Worm (Caenorhabditis elegans): ENCODE data around the gene sfxn-5.

The sfxn-5 gene

ce11 chrII:8075324-8075810 is 29.5 kb downstream of the sfxn-5 start, which contains the start of gene K02C4.2 (continued):
- TF ChIP-seq lin-39 (tag; optimal IDR thresholded peaks at IDR 0.05) (peak; percentile 18), nhr-71 (tag; optimal IDR thresholded peaks at IDR 0.05) (peak; percentile 83), mep-1 (tag; optimal IDR thresholded peaks at IDR 0.05) (peak; percentile 87), ets-5 (GFP tag; IDR thresholded peaks at IDR 0.05) (no peak), lin-35 (GFP tag; optimal IDR thresholded peaks at IDR 0.05) (peak; percentile 66 to 88), F16B12.6 (tag; optimal IDR thresholded peaks at IDR 0.05) (peak; percentile 29), hlh-17 (GFP tag; optimal IDR thresholded peaks at IDR 0.05; ENCODE audit: borderline replicate concordance) (no peak), tlp-1 (tag; optimal IDR thresholded peaks at IDR 0.05) (no peak), zag-1 (tag; optimal IDR thresholded peaks at IDR 0.05) (no peak), pag-3 (tag; optimal IDR thresholded peaks at IDR 0.05; ENCODE audit: borderline replicate concordance, insufficient read depth) (peak; percentile 84)

ce11 chrII:8074058-8074457 is 30.8 kb downstream of the sfxn-5 start:
- TF ChIP-seq blmp-1 (tag; optimal IDR thresholded peaks at IDR 0.05) (no peak), pag-3 (tag; optimal IDR thresholded peaks at IDR 0.05; ENCODE audit: borderline replicate concordance, insufficient read depth) (no peak), ceh-8 (GFP tag; optimal IDR thresholded peaks at IDR 0.05) (no peak), mep-1 (tag; optimal IDR thresholded peaks at IDR 0.05) (no peak), nhr-12 (tag; optimal IDR thresholded peaks at IDR 0.05) (no peak), ztf-4 (tag; optimal IDR thresholded peaks at IDR 0.05) (no peak), dpl-1 (GFP tag; optimal IDR thresholded peaks at IDR 0.05) (no peak), efl-1 (optimal IDR thresholded peaks at IDR 0.05) (no peak), efl-1 (GFP tag; optimal IDR thresholded peaks at IDR 0.05 in 1 of 2) (peak in 1 of 2 experiments; percentile 60), swsn-7 (tag; optimal IDR thresholded peaks at IDR 0.05) (no peak), mef-2 (tag; optimal IDR thresholded peaks at IDR 0.05) (no peak), nhr-47 (tag; optimal IDR thresholded peaks at IDR 0.05) (no peak), snu-23 (GFP tag; optimal IDR thresholded peaks at IDR 0.05) (no peak), jun-1 (tag; optimal IDR thresholded peaks at IDR 0.05) (no peak), elt-2 (tag; optimal IDR thresholded peaks at IDR 0.05) (peak; percentile 30), nhr-20 (tag; optimal IDR thresholded peaks at IDR 0.05) (no peak), nhr-85 (tag) (no peak)

- TF ChIP-seq ceh-63 (GFP tag; optimal IDR thresholded peaks at IDR 0.05): no peak
- TF ChIP-seq elt-2 (tag; optimal IDR thresholded peaks at IDR 0.05): peak; percentile 47
Measured at ce11 chrII:8073222-8073621, 31.6 kb downstream of the sfxn-5 start, which contains the start of gene gpcp-2. Gene gpcp-2 (minus strand): TSS chrII:8073374.

- TF ChIP-seq ztf-4 (tag; optimal IDR thresholded peaks at IDR 0.05) (peak; percentile 24), ceh-82 (tag; optimal IDR thresholded peaks at IDR 0.05) (peak in 1 of 3 experiments; percentile 33), mdl-1 (tag; optimal IDR thresholded peaks at IDR 0.05) (peak in 1 of 2 experiments; percentile 78), mef-2 (tag; optimal IDR thresholded peaks at IDR 0.05) (peak; percentile 21), blmp-1 (tag; optimal IDR thresholded peaks at IDR 0.05) (peak; percentile 59), nhr-237 (tag; optimal IDR thresholded peaks at IDR 0.05) (no peak), efl-3 (GFP tag; optimal IDR thresholded peaks at IDR 0.05) (no peak), egl-27 (tag; optimal IDR thresholded peaks at IDR 0.05) (no peak), vab-15 (tag; optimal IDR thresholded peaks at IDR 0.05) (no peak), lsy-2 (tag; optimal IDR thresholded peaks at IDR 0.05) (peak; percentile 56 to 64), snu-23 (GFP tag; optimal IDR thresholded peaks at IDR 0.05) (peak; percentile 73), nhr-84 (tag; optimal IDR thresholded peaks at IDR 0.05) (no peak), dsc-1 (tag; optimal IDR thresholded peaks at IDR 0.05) (peak; percentile 38), nhr-20 (tag; optimal IDR thresholded peaks at IDR 0.05) (peak; percentile 69), nhr-28 (tag; optimal IDR thresholded peaks at IDR 0.05) (no peak), zag-1 (tag; optimal IDR thresholded peaks at IDR 0.05) (no peak), unc-62 (GFP tag; optimal IDR thresholded peaks at IDR 0.05) (no peak), C04F5.9 (tag; optimal IDR thresholded peaks at IDR 0.05) (no peak), sup-37 (GFP tag; optimal IDR thresholded peaks at IDR 0.05) (peak; percentile 4), fkh-4 (tag; optimal IDR thresholded peaks at IDR 0.05; ENCODE audit: borderline replicate concordance) (no peak), C34B4.2 (tag; optimal IDR thresholded peaks at IDR 0.05) (no peak), ceh-88 (GFP tag; IDR thresholded peaks at IDR 0.05) (no peak; the same call in 1 of the 2 replicates), nhr-85 (tag) (peak; percentile 44), alr-1 (tag; optimal IDR thresholded peaks at IDR 0.05; ENCODE audit: borderline replicate concordance) (no peak), hpl-2 (GFP tag; optimal IDR thresholded peaks at IDR 0.05) (no peak)
Measured at ce11 chrII:8071801-8072544, 32.9 kb downstream of the sfxn-5 start.

Data from whole organism, L1 larva.